Worm (Caenorhabditis elegans): ENCODE data around the gene cah-2.
"Not testable (repeated sequence)": the region's sequence is repeated elsewhere in the genome, so short reads cannot be mapped to it uniquely, and the experiment has no call there.

The cah-2 gene

DNA sequence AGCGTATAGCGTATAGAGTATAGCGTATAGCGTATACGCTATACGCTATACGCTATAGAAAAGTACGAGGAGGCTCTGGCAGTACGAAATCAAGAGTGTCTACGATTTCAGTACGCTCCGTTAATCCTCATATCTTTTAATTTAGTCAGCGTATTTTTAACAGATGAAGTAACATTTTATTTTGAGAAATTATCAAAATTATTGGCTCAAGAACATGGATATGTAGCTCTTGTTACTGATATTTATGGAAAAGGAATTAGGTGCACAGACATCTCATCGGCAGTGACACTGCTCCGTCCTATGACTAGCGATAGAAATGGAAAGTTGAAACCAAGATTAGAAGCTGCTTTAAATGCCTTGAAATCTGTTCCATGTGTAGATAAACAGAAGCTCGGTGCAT lies 48.0 kb downstream of the cah-2 start, which contains the start of gene K02A2.1:
Gene K02A2.1, plus strand, starts transcription at position 301 of the 400 bp plus-strand sequence.
- not testable (repeated sequence) for TF ChIP-seq lin-13 (GFP tag; optimal IDR thresholded peaks at IDR 0.05); unc-62 (GFP tag; optimal IDR thresholded peaks at IDR 0.05); F13H6.1 (tag; optimal IDR thresholded peaks at IDR 0.05)

ce11 chrII:7434182-7434581 lies 48.7 kb downstream of the cah-2 start, which contains the start of gene kcc-3:
kcc-3 (minus strand) TSS chrII:7434282.
- TF ChIP-seq F13H6.1 (tag; optimal IDR thresholded peaks at IDR 0.05) (no peak), nhr-6 (tag; optimal IDR thresholded peaks at IDR 0.05) (no peak), fos-1 (tag; optimal IDR thresholded peaks at IDR 0.05) (no peak), ztf-4 (tag; optimal IDR thresholded peaks at IDR 0.05) (no peak), crh-2 (tag; optimal IDR thresholded peaks at IDR 0.05) (no peak), sma-3 (GFP tag; optimal IDR thresholded peaks at IDR 0.05) (no peak), lsy-2 (tag; optimal IDR thresholded peaks at IDR 0.05) (no peak), nhr-77 (tag; optimal IDR thresholded peaks at IDR 0.05) (no peak), peb-1 (tag; optimal IDR thresholded peaks at IDR 0.05) (no peak), nhr-10 (tag; optimal IDR thresholded peaks at IDR 0.05) (no peak), sem-4 (tag; optimal IDR thresholded peaks at IDR 0.05) (no peak), mbf-1 (tag; optimal IDR thresholded peaks at IDR 0.05) (no peak), R02D3.7 (tag; optimal IDR thresholded peaks at IDR 0.05) (no peak), nhr-23 (tag; optimal IDR thresholded peaks at IDR 0.05) (no peak), nhr-25 (tag; optimal IDR thresholded peaks at IDR 0.05) (no peak), ceh-82 (tag; optimal IDR thresholded peaks at IDR 0.05) (no peak), ZK546.5 (tag; optimal IDR thresholded peaks at IDR 0.05) (no peak), dmd-4 (tag; optimal IDR thresholded peaks at IDR 0.05) (no peak)

- TF ChIP-seq aly-2 (tag; optimal IDR thresholded peaks at IDR 0.05) (no peak), elt-1 (tag; optimal IDR thresholded peaks at IDR 0.05) (no peak), peb-1 (tag; optimal IDR thresholded peaks at IDR 0.05) (no peak), zag-1 (tag; optimal IDR thresholded peaks at IDR 0.05) (no peak), nhr-237 (tag; optimal IDR thresholded peaks at IDR 0.05) (no peak), nhr-21 (tag; optimal IDR thresholded peaks at IDR 0.05) (no peak), dmd-4 (tag; optimal IDR thresholded peaks at IDR 0.05) (no peak), nhr-10 (tag; optimal IDR thresholded peaks at IDR 0.05) (no peak), blmp-1 (tag; optimal IDR thresholded peaks at IDR 0.05; ENCODE audit: insufficient read depth) (no peak), mbf-1 (tag; optimal IDR thresholded peaks at IDR 0.05) (no peak)
Measured at ce11 chrII:7432327-7432726, 50.6 kb downstream of the cah-2 start, which contains the start of gene srd-54. srd-54 (plus strand) TSS chrII:7432627.

All from whole organism, L2 larva.